Worm (Caenorhabditis elegans): ENCODE data around the gene ctsa-2.

DNA sequence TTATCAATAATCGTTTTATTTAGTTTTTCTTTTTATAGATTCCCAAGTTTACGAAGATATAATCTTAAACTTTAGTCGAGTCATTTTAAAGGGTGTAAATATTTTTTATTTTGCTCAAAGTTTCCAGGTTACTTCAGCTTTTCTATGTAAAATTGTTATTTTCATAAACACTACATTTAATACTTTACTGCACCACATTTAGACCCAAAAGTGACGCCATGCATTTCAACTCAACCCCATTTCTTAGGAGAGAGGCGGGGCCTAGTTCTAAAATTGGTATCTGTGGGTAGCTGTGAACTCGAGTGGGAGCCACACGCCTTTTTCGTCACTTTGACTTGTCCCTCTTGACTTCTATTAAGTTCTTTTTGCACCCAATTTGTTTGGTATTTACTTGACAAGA lies 17.8 kb downstream of the ctsa-2 start, which contains the start of gene T22E5.1:
- TF ChIP-seq flt-1 (GFP tag; IDR thresholded peaks at IDR 0.05) (no peak), ama-1 (optimal IDR thresholded peaks at IDR 0.05) (no peak), tra-4 (tag; optimal IDR thresholded peaks at IDR 0.05) (no peak), ceh-36 (tag; optimal IDR thresholded peaks at IDR 0.05) (no peak), ceh-13 (GFP tag; optimal IDR thresholded peaks at IDR 0.05) (no peak), hnd-1 (tag; optimal IDR thresholded peaks at IDR 0.05) (no peak), hmbx-1 (tag; optimal IDR thresholded peaks at IDR 0.05) (no peak), tbx-37 (GFP tag; conservative IDR thresholded peaks at IDR 0.05) (no peak)
